Fruit fly (Drosophila melanogaster): Measurements from ENCODE around the gene Pfdn1.

Gene Pfdn1

DNA sequence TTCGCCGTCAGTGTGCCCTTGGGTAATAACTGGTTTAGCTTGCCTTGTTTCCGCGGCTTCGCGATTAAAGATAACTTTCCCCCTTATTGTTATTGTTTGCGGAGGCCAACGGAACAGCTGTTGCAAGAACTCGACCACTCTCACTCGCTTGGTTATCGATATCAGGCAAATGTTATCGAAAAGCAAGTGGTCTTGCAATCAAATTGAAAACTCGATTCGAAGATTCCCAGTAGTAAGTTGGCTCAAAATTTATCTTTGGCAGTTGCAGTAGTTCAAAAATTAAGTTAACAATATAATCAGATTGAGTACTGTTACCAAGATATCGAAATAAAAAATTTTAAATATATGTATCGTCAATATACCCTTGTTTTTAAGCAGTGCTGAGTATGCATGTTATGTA is 3.1 kb upstream of the Pfdn1 start, which contains the start of the genes Fbw5 and CG9147:
Gene Fbw5, minus strand, starts transcription at position 131 of the 400 bp plus-strand sequence.
Gene CG9147, plus strand, starts transcription at position 175 of the 400 bp plus-strand sequence.
- TF ChIP-seq usp (GFP tag; optimal IDR thresholded peaks at IDR 0.05) = no peak
- TF ChIP-seq jim (GFP tag; optimal IDR thresholded peaks at IDR 0.05) = peak; percentile 74
- no peak for TF ChIP-seq N (GFP tag; optimal IDR thresholded peaks at IDR 0.05)
- TF ChIP-seq ey (GFP tag; optimal IDR thresholded peaks at IDR 0.05) = peak; percentile 100
- peak; percentile 99 for TF ChIP-seq sage (GFP tag; optimal IDR thresholded peaks at IDR 0.05)
- TF ChIP-seq Dfd (GFP tag; optimal IDR thresholded peaks at IDR 0.05) = no peak
- no peak for TF ChIP-seq Myc (optimal IDR thresholded peaks at IDR 0.05)
- TF ChIP-seq dmrt93B (GFP tag; optimal IDR thresholded peaks at IDR 0.05) = peak; percentile 99
- no peak for TF ChIP-seq tai (GFP tag; optimal IDR thresholded peaks at IDR 0.05)
- peak; percentile 100 for TF ChIP-seq HLH106 (tag; optimal IDR thresholded peaks at IDR 0.05)
- TF ChIP-seq h (GFP tag; optimal IDR thresholded peaks at IDR 0.05) = peak; percentile 100
- TF ChIP-seq psq (GFP tag; optimal IDR thresholded peaks at IDR 0.05) = peak; percentile 99
- peak; percentile 100 for TF ChIP-seq OdsH (GFP tag; optimal IDR thresholded peaks at IDR 0.05)
- peak; percentile 99 to 100 for TF ChIP-seq foxo (GFP tag; optimal IDR thresholded peaks at IDR 0.05)
- TF ChIP-seq woc (GFP tag; optimal IDR thresholded peaks at IDR 0.05) = peak; percentile 100
- peak; percentile 98 for TF ChIP-seq Jra (GFP tag; optimal IDR thresholded peaks at IDR 0.05)
- peak; percentile 100 for TF ChIP-seq Sp1 (GFP tag; optimal IDR thresholded peaks at IDR 0.05)
- TF ChIP-seq Hnf4 (GFP tag; optimal IDR thresholded peaks at IDR 0.05) = peak; percentile 100
- no peak for TF ChIP-seq pan (optimal IDR thresholded peaks at IDR 0.05)
- TF ChIP-seq CG32264 (GFP tag; optimal IDR thresholded peaks at IDR 0.05) = peak; percentile 100
- peak; percentile 100 for TF ChIP-seq br (GFP tag; optimal IDR thresholded peaks at IDR 0.05)
- peak; percentile 98 for TF ChIP-seq Hr83 (GFP tag; optimal IDR thresholded peaks at IDR 0.05; ENCODE audit: poor library complexity, severe bottlenecking)
- TF ChIP-seq rgr (GFP tag; optimal IDR thresholded peaks at IDR 0.05) = peak; percentile 100
- peak; percentile 96 for TF ChIP-seq CG9705 (GFP tag; optimal IDR thresholded peaks at IDR 0.05)
- no peak for TF ChIP-seq Hr78 (GFP tag; optimal IDR thresholded peaks at IDR 0.05)
- TF ChIP-seq GATAd (GFP tag; optimal IDR thresholded peaks at IDR 0.05) = peak; percentile 96
- TF ChIP-seq Rel (GFP tag; optimal IDR thresholded peaks at IDR 0.05) = peak; percentile 99
- peak; percentile 94 for TF ChIP-seq Rel (tag; optimal IDR thresholded peaks at IDR 0.05)
- TF ChIP-seq lola (GFP tag; optimal IDR thresholded peaks at IDR 0.05) = no peak
- peak; percentile 100 for TF ChIP-seq sv (GFP tag; optimal IDR thresholded peaks at IDR 0.05)
- no peak for TF ChIP-seq Dif (GFP tag; optimal IDR thresholded peaks at IDR 0.05; ENCODE audit: partially characterized antibody)
- TF ChIP-seq dsf (GFP tag; optimal IDR thresholded peaks at IDR 0.05; ENCODE audit: borderline replicate concordance) = peak; percentile 97
- TF ChIP-seq brk (GFP tag; optimal IDR thresholded peaks at IDR 0.05) = no peak
- peak; percentile 99 for TF ChIP-seq fru (GFP tag; optimal IDR thresholded peaks at IDR 0.05)
- TF ChIP-seq Abd-B (GFP tag; optimal IDR thresholded peaks at IDR 0.05) = no peak
- peak; percentile 95 for TF ChIP-seq Mio (GFP tag; optimal IDR thresholded peaks at IDR 0.05)

DNA sequence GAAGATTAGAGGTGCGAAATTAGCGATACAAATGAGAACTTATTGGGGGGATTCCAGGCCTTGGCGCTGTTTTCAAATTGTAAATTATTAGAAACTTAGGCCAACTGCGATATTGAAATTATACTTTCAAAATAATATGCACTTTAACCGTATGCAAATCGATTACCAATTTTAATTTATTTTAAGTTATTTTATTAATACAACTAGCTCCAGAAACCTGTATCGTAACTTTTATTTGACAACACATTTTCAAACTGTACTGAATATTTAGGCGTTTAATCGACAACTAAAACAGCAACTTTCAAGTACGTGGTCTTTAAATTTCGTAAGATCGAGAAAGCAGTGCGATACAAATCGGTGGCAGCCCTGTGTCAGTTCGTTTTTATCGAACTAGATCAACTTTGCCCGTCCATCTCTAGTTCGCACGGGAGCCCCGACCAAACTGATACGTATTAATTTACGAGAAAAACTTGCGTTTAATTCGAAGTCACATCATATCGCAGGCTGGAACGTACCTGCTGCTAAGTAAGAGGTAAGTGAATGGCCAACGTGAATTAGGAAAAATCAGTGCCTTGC is 1.9 kb downstream of the Pfdn1 start, which contains the start of the genes CG9154 and Kr-h2:
Gene CG9154, minus strand, starts transcription at position 31 of the 576 bp plus-strand sequence.
Gene Kr-h2, plus strand, starts transcription at position 335 of the 576 bp plus-strand sequence.
- no peak for TF ChIP-seq CG32264 (GFP tag; optimal IDR thresholded peaks at IDR 0.05)
- peak in 1 of 2 experiments; percentile 36 for TF ChIP-seq foxo (GFP tag; optimal IDR thresholded peaks at IDR 0.05)
- TF ChIP-seq Rel (GFP tag; optimal IDR thresholded peaks at IDR 0.05) = no peak
- TF ChIP-seq Rel (tag; optimal IDR thresholded peaks at IDR 0.05) = peak; percentile 57
- peak; percentile 4 for TF ChIP-seq sv (GFP tag; optimal IDR thresholded peaks at IDR 0.05)
- no peak for TF ChIP-seq dl (GFP tag; optimal IDR thresholded peaks at IDR 0.05; ENCODE audit: insufficient read depth in 1 of 2, partially characterized antibody in 2 of 2)
- TF ChIP-seq Sp1 (GFP tag; optimal IDR thresholded peaks at IDR 0.05) = peak; percentile 59
- TF ChIP-seq dmrt93B (GFP tag; optimal IDR thresholded peaks at IDR 0.05) = no peak
- peak; percentile 22 for TF ChIP-seq dsf (GFP tag; optimal IDR thresholded peaks at IDR 0.05; ENCODE audit: borderline replicate concordance)
- TF ChIP-seq h (GFP tag; optimal IDR thresholded peaks at IDR 0.05) = peak; percentile 28
- TF ChIP-seq lola (GFP tag; optimal IDR thresholded peaks at IDR 0.05) = no peak
- TF ChIP-seq pan (optimal IDR thresholded peaks at IDR 0.05) = no peak
- TF ChIP-seq Dif (GFP tag; optimal IDR thresholded peaks at IDR 0.05; ENCODE audit: partially characterized antibody) = no peak
- TF ChIP-seq psq (GFP tag; optimal IDR thresholded peaks at IDR 0.05) = peak; percentile 35
- TF ChIP-seq br (GFP tag; optimal IDR thresholded peaks at IDR 0.05) = peak; percentile 37
- peak; percentile 70 for TF ChIP-seq HLH106 (tag; optimal IDR thresholded peaks at IDR 0.05)
- TF ChIP-seq Myc (optimal IDR thresholded peaks at IDR 0.05) = peak; percentile 49
- TF ChIP-seq sage (GFP tag; optimal IDR thresholded peaks at IDR 0.05) = no peak
- no peak for TF ChIP-seq ey (GFP tag; optimal IDR thresholded peaks at IDR 0.05)
- TF ChIP-seq Hr83 (GFP tag; optimal IDR thresholded peaks at IDR 0.05; ENCODE audit: poor library complexity, severe bottlenecking) = no peak
- TF ChIP-seq rgr (GFP tag; optimal IDR thresholded peaks at IDR 0.05) = peak; percentile 12
- TF ChIP-seq Jra (GFP tag; optimal IDR thresholded peaks at IDR 0.05) = peak; percentile 11
- no peak for TF ChIP-seq Abd-B (GFP tag; optimal IDR thresholded peaks at IDR 0.05)
- peak; percentile 49 for TF ChIP-seq fru (GFP tag; optimal IDR thresholded peaks at IDR 0.05)
- peak; percentile 5 for TF ChIP-seq Hnf4 (GFP tag; optimal IDR thresholded peaks at IDR 0.05)
- peak; percentile 24 for TF ChIP-seq CG9705 (GFP tag; optimal IDR thresholded peaks at IDR 0.05)
